Fruit fly (Drosophila melanogaster) S2 (cell line): ENCODE data around the gene CG43347.

Source experiments
- CG8478 ChIP-seq: fragments of >200 bp; optimal IDR thresholded peaks from 2 replicates; lab custom pipeline; 2018
- CTCF ChIP-seq, 2 experiments: fragments of >200 bp; optimal IDR thresholded peaks; 2 replicates each; lab custom pipeline; 2018

DNA sequence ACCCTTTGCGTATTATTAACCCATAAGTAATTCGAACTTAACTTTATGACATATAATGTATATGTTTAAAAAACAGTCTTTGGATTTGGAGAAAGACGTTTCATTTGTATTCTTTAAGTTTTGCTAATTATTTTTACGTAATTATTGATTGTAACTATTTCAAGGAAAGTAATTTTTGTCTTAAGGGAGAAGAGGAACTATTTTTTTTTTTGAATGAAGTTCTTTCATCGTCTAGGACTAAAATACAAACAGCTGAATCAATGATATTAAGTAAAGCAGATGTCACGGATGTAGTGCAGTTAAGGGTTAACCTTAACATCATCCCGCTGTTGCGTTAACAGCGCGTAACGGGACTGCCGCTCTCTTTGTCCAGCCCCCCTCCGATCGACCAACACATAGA is 8.9 kb upstream of the CG43347 start:
- TF ChIP-seq CTCF (optimal IDR thresholded peaks at IDR 0.05; lab: Kevin White, UChicago), result no peak
- no peak for TF ChIP-seq CG8478 (lab: Kevin White, UChicago)
